Worm (Caenorhabditis elegans) whole organism, L4 larva: ENCODE data around the gene tag-281.
A peak's percentile ranks its signal among the peaks of the same experiment; 100 is the strongest.

Source experiments
- F10B5.3 ChIP-seq: sonication (generic microtip); optimal IDR thresholded peaks from 2 replicates; lab custom pipeline; 2016; ENCODE audit warnings: mild to moderate bottlenecking, missing genetic modification characterization, missing compliant biosample characterization
- F37D6.2 ChIP-seq: sonication (generic microtip); optimal IDR thresholded peaks from 2 replicates; lab custom pipeline; 2016; ENCODE audit warnings: mild to moderate bottlenecking, missing genetic modification characterization, missing compliant biosample characterization
- Y105C5A.15 ChIP-seq: fragments of 200-800 bp; sonication (Bioruptor generic); IDR thresholded peaks from 2 replicates; pipeline ENCODE4 v1.3.6; 2022; ENCODE audit warnings: missing genetic modification characterization, missing compliant biosample characterization
- Y48G9A.11 ChIP-seq: fragments of 200-800 bp; sonication (Bioruptor generic); IDR thresholded peaks from 2 replicates; pipeline ENCODE4 v1.3.6; 2022; ENCODE audit warnings: missing genetic modification reagents, missing genetic modification characterization, missing compliant biosample characterization
- Y75B8A.6 ChIP-seq: fragments of 200-800 bp; sonication (Bioruptor generic); IDR thresholded peaks from 2 replicates; pipeline ENCODE4 v1.3.6; 2022; ENCODE audit warnings: missing genetic modification reagents, missing genetic modification characterization, missing compliant biosample characterization
- ZK337.2 ChIP-seq: fragments of 200-800 bp; sonication (Bioruptor generic); IDR thresholded peaks from 2 replicates; pipeline ENCODE4 v1.3.6; 2022; ENCODE audit warnings: missing genetic modification reagents, missing genetic modification characterization, missing compliant biosample characterization
- aha-1 ChIP-seq: fragments of 150-350 bp; peaks from one replicate; lab custom pipeline; 2014; ENCODE audit warnings: missing biosample characterization, missing genetic modification characterization
- aly-2 ChIP-seq: sonication (generic microtip); optimal IDR thresholded peaks from 2 replicates; lab custom pipeline; 2018; ENCODE audit warnings: missing biosample characterization, missing genetic modification characterization
- ama-1 ChIP-seq: fragments of 150-350 bp; optimal IDR thresholded peaks from 2 replicates; lab custom pipeline; 2014; ENCODE audit warnings: inconsistent platforms, mixed read lengths
- arid-1 ChIP-seq: fragments of 200-800 bp; sonication (Bioruptor generic); conservative IDR thresholded peaks from 2 replicates; pipeline ENCODE4 v1.3.6; 2022; ENCODE audit warnings: missing genetic modification reagents, missing genetic modification characterization, missing compliant biosample characterization
- ceh-28 ChIP-seq: fragments of 150-350 bp; optimal IDR thresholded peaks from 2 replicates; lab custom pipeline; 2014; ENCODE audit warnings: missing biosample characterization, missing genetic modification reagents, missing genetic modification characterization
- ceh-32 ChIP-seq: sonication (generic microtip); optimal IDR thresholded peaks from 2 replicates; lab custom pipeline; 2016; ENCODE audit warnings: mild to moderate bottlenecking, missing genetic modification characterization, missing compliant biosample characterization; ENCODE audit not compliant: poor library complexity
- ceh-62 ChIP-seq: sonication (generic microtip); optimal IDR thresholded peaks from 2 replicates; lab custom pipeline; 2017; ENCODE audit warnings: missing biosample characterization, missing genetic modification characterization
- ceh-82 ChIP-seq: sonication (generic microtip); optimal IDR thresholded peaks from 2 replicates; lab custom pipeline; 2017; ENCODE audit warnings: missing biosample characterization, missing genetic modification characterization
- cey-2 ChIP-seq: sonication (generic microtip); optimal IDR thresholded peaks from 3 replicates; lab custom pipeline; 2017; ENCODE audit warnings: missing genetic modification characterization, mild to moderate bottlenecking, missing compliant biosample characterization, antibody characterized with exemption, borderline replicate concordance; ENCODE audit not compliant: insufficient read depth
- daf-16 ChIP-seq, 3 experiments: sonication (generic microtip); optimal IDR thresholded peaks; 2 replicates each; lab custom pipeline; 2016 to 2017; ENCODE audit warnings: missing genetic modification characterization in 3 of 3, missing genetic modification reagents in 3 of 3, mild to moderate bottlenecking in 2 of 3, missing compliant biosample characterization in 2 of 3, missing biosample characterization in 1 of 3, moderate library complexity in 1 of 3
- dmd-6 ChIP-seq: fragments of 200-800 bp; sonication (Bioruptor generic); IDR thresholded peaks from 2 replicates; pipeline ENCODE4 v1.3.6; 2022; ENCODE audit warnings: missing genetic modification reagents, missing genetic modification characterization, missing compliant biosample characterization
- dmd-9 ChIP-seq: fragments of 200-800 bp; sonication (Bioruptor generic); IDR thresholded peaks from 2 replicates; pipeline ENCODE4 v1.3.6; 2022; ENCODE audit warnings: missing genetic modification reagents, missing genetic modification characterization, missing compliant biosample characterization
- dpl-1 ChIP-seq: fragments of 150-350 bp; optimal IDR thresholded peaks from 2 replicates; lab custom pipeline; 2014; ENCODE audit warnings: missing biosample characterization, missing genetic modification reagents, missing genetic modification characterization
- duxl-1 ChIP-seq: sonication (generic microtip); optimal IDR thresholded peaks from 2 replicates; lab custom pipeline; 2016; ENCODE audit warnings: mild to moderate bottlenecking, missing genetic modification characterization, moderate library complexity, missing compliant biosample characterization; ENCODE audit not compliant: poor library complexity
- dve-1 ChIP-seq: sonication (generic microtip); optimal IDR thresholded peaks from 2 replicates; lab custom pipeline; 2017; ENCODE audit warnings: antibody characterized with exemption, mild to moderate bottlenecking, missing genetic modification characterization, missing compliant biosample characterization; ENCODE audit not compliant: insufficient read depth
- fkh-10 ChIP-seq: fragments of 150-350 bp; optimal IDR thresholded peaks from 2 replicates; lab custom pipeline; 2014; ENCODE audit warnings: missing biosample characterization, missing genetic modification reagents, missing genetic modification characterization
- gei-8 ChIP-seq: fragments of 200-800 bp; sonication (Bioruptor generic); optimal IDR thresholded peaks from 2 replicates; lab custom pipeline; 2018; ENCODE audit warnings: mild to moderate bottlenecking, missing genetic modification characterization, missing compliant biosample characterization
- hif-1 ChIP-seq, 2 experiments: sonication (generic microtip); optimal IDR thresholded peaks; 2 replicates each; lab custom pipeline; 2016 to 2017; ENCODE audit warnings: missing compliant biosample characterization in 2 of 2, missing genetic modification characterization in 2 of 2, missing genetic modification reagents in 2 of 2, missing genotype in 2 of 2, mild to moderate bottlenecking in 1 of 2
- hlh-11 ChIP-seq: fragments of 200-800 bp; sonication (Bioruptor generic); optimal IDR thresholded peaks from 2 replicates; lab custom pipeline; 2018; ENCODE audit warnings: mild to moderate bottlenecking, missing genetic modification characterization, missing compliant biosample characterization
- lin-13 ChIP-seq: fragments of 150-350 bp; optimal IDR thresholded peaks from 2 replicates; lab custom pipeline; 2014; ENCODE audit warnings: missing biosample characterization, missing genetic modification reagents, missing genetic modification characterization
- lin-38 ChIP-seq: fragments of 200-800 bp; sonication (Bioruptor generic); IDR thresholded peaks from 2 replicates; pipeline ENCODE4 v1.3.6; 2022; ENCODE audit warnings: missing genetic modification reagents, missing genetic modification characterization, missing compliant biosample characterization
- lir-3 ChIP-seq: sonication (generic microtip); optimal IDR thresholded peaks from 2 replicates; lab custom pipeline; 2016; ENCODE audit warnings: mild to moderate bottlenecking, missing genetic modification characterization, missing compliant biosample characterization
- madf-5 ChIP-seq, 2 experiments: fragments of 200-800 bp; sonication (Bioruptor generic); IDR thresholded peaks; 2 replicates each; pipeline ENCODE4 v1.3.6; 2022; ENCODE audit warnings: missing compliant biosample characterization in 2 of 2, missing genetic modification characterization in 2 of 2
- mxl-3 ChIP-seq: fragments of 200-800 bp; sonication (Bioruptor generic); optimal IDR thresholded peaks from 2 replicates; lab custom pipeline; 2018; ENCODE audit warnings: mild to moderate bottlenecking, missing genetic modification characterization, missing compliant biosample characterization
- nhr-102 ChIP-seq: sonication (generic microtip); optimal IDR thresholded peaks from 2 replicates; lab custom pipeline; 2016; ENCODE audit warnings: mild to moderate bottlenecking, missing genetic modification characterization, moderate library complexity, missing compliant biosample characterization
- nhr-237 ChIP-seq: sonication (generic microtip); optimal IDR thresholded peaks from 2 replicates; lab custom pipeline; 2017; ENCODE audit warnings: missing biosample characterization, missing genetic modification characterization
- nhr-42 ChIP-seq: fragments of 200-800 bp; sonication (Bioruptor generic); IDR thresholded peaks from 2 replicates; pipeline ENCODE4 v1.3.6; 2022; ENCODE audit warnings: missing genetic modification characterization, missing compliant biosample characterization
- pha-4 ChIP-seq, 2 experiments: fragments of 150-350 bp in 1 of 2; fragments of 200-800 bp in 1 of 2; sonication (Bioruptor generic) in 1 of 2; IDR thresholded peaks in 1 of 2; optimal IDR thresholded peaks in 1 of 2; 2 replicates each; pipeline versions ENCODE4 v1.3.6 to Lab custom; 2014 to 2022; ENCODE audit warnings: missing genetic modification characterization in 2 of 2, missing genetic modification reagents in 2 of 2, missing biosample characterization in 1 of 2, missing compliant biosample characterization in 1 of 2
- php-3 ChIP-seq: fragments of 200-800 bp; sonication (Bioruptor generic); IDR thresholded peaks from 2 replicates; pipeline ENCODE4 v1.3.6; 2022; ENCODE audit warnings: missing genetic modification reagents, missing genetic modification characterization, missing compliant biosample characterization
- saeg-2 ChIP-seq: fragments of 200-800 bp; sonication (Bioruptor generic); IDR thresholded peaks from 2 replicates; pipeline ENCODE4 v1.3.6; 2022; ENCODE audit warnings: missing genetic modification reagents, missing genetic modification characterization, missing compliant biosample characterization
- sdz-12 ChIP-seq: fragments of 200-800 bp; sonication (Bioruptor generic); optimal IDR thresholded peaks from 2 replicates; lab custom pipeline; 2018; ENCODE audit warnings: mild to moderate bottlenecking, missing genetic modification characterization, missing compliant biosample characterization
- set-16 ChIP-seq: fragments of 200-800 bp; sonication (Bioruptor generic); IDR thresholded peaks from 2 replicates; pipeline ENCODE4 v1.3.6; 2022; ENCODE audit warnings: missing genetic modification reagents, missing genetic modification characterization, missing compliant biosample characterization
- snpc-4 ChIP-seq: fragments of 150-350 bp; optimal IDR thresholded peaks from 2 replicates; lab custom pipeline; 2014; ENCODE audit warnings: missing biosample characterization, missing genetic modification characterization
- spr-1 ChIP-seq: sonication (generic microtip); optimal IDR thresholded peaks from 2 replicates; lab custom pipeline; 2016; ENCODE audit warnings: mild to moderate bottlenecking, missing genetic modification characterization, missing compliant biosample characterization
- spr-3 ChIP-seq: fragments of 200-800 bp; sonication (Bioruptor generic); optimal IDR thresholded peaks from 2 replicates; lab custom pipeline; 2018; ENCODE audit warnings: mild to moderate bottlenecking, missing genetic modification characterization, missing compliant biosample characterization
- tra-1 ChIP-seq: fragments of 200-800 bp; sonication (Bioruptor generic); IDR thresholded peaks from 2 replicates; pipeline ENCODE4 v1.3.6; 2022; ENCODE audit warnings: missing genetic modification reagents, missing genetic modification characterization, missing compliant biosample characterization
- zag-1 ChIP-seq: fragments of 150-350 bp; optimal IDR thresholded peaks from 2 replicates; lab custom pipeline; 2014; ENCODE audit warnings: missing biosample characterization, missing genetic modification characterization
- zfp-3 ChIP-seq: fragments of 200-800 bp; sonication (Bioruptor generic); conservative IDR thresholded peaks from 2 replicates; pipeline ENCODE4 v1.3.6; 2022; ENCODE audit warnings: missing genetic modification reagents, missing genetic modification characterization, missing compliant biosample characterization
- zip-2 ChIP-seq: fragments of 150-350 bp; optimal IDR thresholded peaks from 2 replicates; lab custom pipeline; 2014; ENCODE audit warnings: missing biosample characterization, missing genetic modification characterization
- ztf-11 ChIP-seq: fragments of 150-350 bp; optimal IDR thresholded peaks from 2 replicates; lab custom pipeline; 2014; ENCODE audit warnings: missing biosample characterization, missing genetic modification characterization

tag-281 gene

DNA sequence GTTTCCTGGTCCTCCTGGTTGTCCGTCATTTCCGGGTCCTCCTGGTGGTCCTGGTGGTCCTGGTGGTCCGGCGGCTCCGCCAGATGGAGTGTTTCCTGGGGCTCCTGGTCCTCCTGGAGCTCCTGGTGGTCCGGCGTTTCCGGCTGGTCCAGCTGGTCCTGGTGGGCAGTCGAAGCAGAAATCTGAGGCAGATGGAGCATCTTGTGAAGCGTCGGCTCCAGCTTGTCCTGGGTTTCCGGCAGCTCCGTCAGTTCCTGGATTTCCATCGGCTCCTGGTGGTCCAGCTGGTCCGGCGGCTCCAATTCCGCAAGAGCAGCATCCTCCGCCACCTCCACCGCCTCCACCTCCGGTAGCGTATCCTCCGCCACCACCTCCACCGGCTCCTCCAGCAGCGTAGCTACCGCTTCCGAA is 34.5 kb downstream of the tag-281 start:
- no peak for TF ChIP-seq lir-3
- 0 out of 2 replicates have a peak, but pooled peaks have one; percentile 49 for TF ChIP-seq pha-4 (GFP tag; IDR thresholded peaks at IDR 0.05; lab: Robert Waterston, UW)
- TF ChIP-seq pha-4 (tag; optimal IDR thresholded peaks at IDR 0.05; lab: Kevin White, UChicago), result no peak
- TF ChIP-seq set-16 (GFP tag; lab: Robert Waterston, UW), result peak; percentile 98

DNA sequence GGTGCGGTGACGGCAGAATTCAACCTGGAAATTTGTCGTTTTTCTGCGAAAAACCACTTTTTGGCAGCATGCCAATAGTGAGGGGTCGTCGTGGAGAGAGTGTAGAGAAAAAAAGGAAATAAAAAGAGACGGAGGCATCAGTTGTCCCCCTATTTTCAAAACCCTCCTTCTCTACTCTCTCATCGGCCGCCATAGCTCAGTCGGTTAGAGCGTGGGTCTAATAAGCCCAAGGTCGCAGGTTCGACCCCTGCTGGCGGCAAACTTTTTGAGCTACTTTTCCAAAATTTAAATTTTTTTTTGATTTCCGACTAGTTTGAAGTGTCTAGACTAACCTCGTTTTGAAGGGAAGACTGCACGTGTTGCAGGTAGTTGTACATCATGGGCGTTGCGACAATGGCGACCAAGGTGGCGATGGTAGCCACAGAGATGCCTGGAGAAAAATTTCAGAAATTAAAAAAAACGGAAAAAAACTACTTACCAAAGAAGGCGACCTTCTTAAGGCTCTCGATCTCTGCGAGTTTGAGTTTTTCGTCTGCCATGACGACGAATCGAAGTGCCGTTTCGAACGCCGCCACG is 35.1 kb downstream of the tag-281 start, which contains the start of gene col-85:
col-85 (minus strand) TSS at position 540 of the 576 bp plus-strand sequence.
- TF ChIP-seq lin-13 (GFP tag; lab: Kevin White, UChicago) (peak; percentile 74), sdz-12 (no peak), lin-38 (GFP tag; lab: Robert Waterston, UW) (peak; percentile 90), ama-1 (lab: Kevin White, UChicago) (no peak), dpl-1 (GFP tag; lab: Kevin White, UChicago) (peak; percentile 59), nhr-102 (tag; lab: Kevin White, UChicago) (peak; percentile 75), aha-1 (peak; percentile 94), aly-2 (tag; lab: Kevin White, UChicago) (no peak), dmd-9 (peak; percentile 87), ztf-11 (tag; lab: Kevin White, UChicago) (no peak), madf-5 (GFP tag; IDR thresholded peaks at IDR 0.05; lab: Robert Waterston, UW) (peak; percentile 89 to 90; a peak in 3 of 4 replicates), zfp-3 (peak; percentile 73), ZK337.2 (GFP tag; lab: Robert Waterston, UW) (peak; percentile 93), gei-8 (peak; percentile 76), fkh-10 (peak; percentile 30), ceh-28 (tag; lab: Kevin White, UChicago) (no peak), Y75B8A.6 (GFP tag; lab: Robert Waterston, UW) (peak; percentile 73; the same call in 1 of the 2 replicates), nhr-237 (tag; lab: Kevin White, UChicago) (no peak), snpc-4 (tag; lab: Kevin White, UChicago) (peak; percentile 71), lir-3 (peak; percentile 62), saeg-2 (peak; percentile 57; the same call in 1 of the 2 replicates), daf-16 (GFP tag; optimal IDR thresholded peaks at IDR 0.05; lab: Kevin White, UChicago) (peak; percentile 14 to 86), daf-16 (tag; optimal IDR thresholded peaks at IDR 0.05; lab: Kevin White, UChicago) (peak; percentile 57), set-16 (GFP tag; lab: Robert Waterston, UW) (no peak), arid-1 (GFP tag; lab: Robert Waterston, UW) (peak; percentile 91), nhr-42 (GFP tag; lab: Robert Waterston, UW) (peak; percentile 78; the same call in 1 of the 2 replicates), hlh-11 (tag; lab: Kevin White, UChicago) (peak; percentile 66), F10B5.3 (tag; lab: Kevin White, UChicago) (no peak), Y105C5A.15 (GFP tag; lab: Robert Waterston, UW) (peak; percentile 90; the same call in 1 of the 2 replicates), dve-1 (tag; lab: Kevin White, UChicago) (no peak), dmd-6 (peak; percentile 79), zag-1 (tag; lab: Kevin White, UChicago) (no peak), ceh-62 (tag; lab: Kevin White, UChicago) (no peak), ceh-82 (no peak), duxl-1 (peak; percentile 82), zip-2 (tag; lab: Kevin White, UChicago) (peak; percentile 60), hif-1 (tag; optimal IDR thresholded peaks at IDR 0.05; lab: Kevin White, UChicago) (peak; percentile 5 to 68), mxl-3 (GFP tag; lab: Kevin White, UChicago) (peak; percentile 42), Y48G9A.11 (GFP tag; lab: Robert Waterston, UW) (peak; percentile 87), tra-1 (GFP tag; lab: Robert Waterston, UW) (peak; percentile 94), php-3 (GFP tag; lab: Robert Waterston, UW) (peak; percentile 84), spr-3 (peak; percentile 81), spr-1 (tag; lab: Kevin White, UChicago) (peak; percentile 79), cey-2 (tag; lab: Kevin White, UChicago) (no peak), ceh-32 (tag; lab: Kevin White, UChicago) (peak; percentile 2), F37D6.2 (tag; lab: Kevin White, UChicago) (peak; percentile 53)
